Fruit fly (Drosophila melanogaster) whole organism, embryonic: ENCODE results near the gene CG34057.

Experiments
- Antp ChIP-seq: fragments of 200-800 bp; sonication (Bioruptor generic); optimal IDR thresholded peaks from 3 replicates; lab custom pipeline; 2016; ENCODE audit warnings: missing biosample characterization, missing genetic modification characterization
- Asciz ChIP-seq: fragments of 200-800 bp; sonication (Bioruptor generic); optimal IDR thresholded peaks from 2 replicates; lab custom pipeline; 2017; ENCODE audit warnings: missing biosample characterization, mild to moderate bottlenecking, missing genetic modification characterization, missing genetic modification reagents
- B-H1 ChIP-seq: fragments of 200-800 bp; sonication (Bioruptor generic); IDR thresholded peaks from 3 replicates; pipeline ENCODE4 v1.3.6; 2022; ENCODE audit warnings: missing biosample characterization, missing genetic modification characterization
- CG1024 ChIP-seq: fragments of 200-800 bp; sonication (Bioruptor generic); IDR thresholded peaks from 2 replicates; pipeline ENCODE4 v1.3.6; 2022; ENCODE audit warnings: missing biosample characterization, missing genetic modification characterization
- CG10267 ChIP-seq: fragments of 200-800 bp; sonication (Bioruptor generic); optimal IDR thresholded peaks from 2 replicates; lab custom pipeline; 2018; ENCODE audit warnings: missing biosample characterization, mild to moderate bottlenecking, missing genetic modification characterization, moderate library complexity
- CG11247 ChIP-seq: fragments of 200-800 bp; sonication (Bioruptor generic); IDR thresholded peaks from 2 replicates; pipeline ENCODE4 v1.3.6; 2022; ENCODE audit warnings: missing biosample characterization, missing genetic modification characterization
- CG11696 ChIP-seq: fragments of 200-800 bp; sonication (Bioruptor generic); IDR thresholded peaks from 2 replicates; pipeline ENCODE4 v1.3.6; 2022; ENCODE audit warnings: missing biosample characterization, missing genetic modification characterization
- CG13894 ChIP-seq: fragments of 200-800 bp; sonication (Bioruptor generic); optimal IDR thresholded peaks from 3 replicates; lab custom pipeline; 2018; ENCODE audit warnings: missing biosample characterization, mild to moderate bottlenecking, missing genetic modification characterization, moderate library complexity
- CG14667 ChIP-seq: fragments of 200-800 bp; sonication (Bioruptor generic); IDR thresholded peaks from 2 replicates; pipeline ENCODE4 v1.3.6; 2022; ENCODE audit warnings: missing biosample characterization, missing genetic modification characterization
- CG1602 ChIP-seq: fragments of 200-800 bp; sonication (Bioruptor generic); optimal IDR thresholded peaks from 3 replicates; lab custom pipeline; 2016; ENCODE audit warnings: missing biosample characterization, missing genetic modification characterization
- CG16813 ChIP-seq: fragments of 200-800 bp; sonication (Bioruptor generic); IDR thresholded peaks from 3 replicates; pipeline ENCODE4 v1.3.6; 2022; ENCODE audit warnings: missing biosample characterization, missing genetic modification characterization; ENCODE audit not compliant: partially characterized antibody
- CG17186 ChIP-seq: fragments of 200-800 bp; sonication (Bioruptor generic); optimal IDR thresholded peaks from 3 replicates; lab custom pipeline; 2017; ENCODE audit warnings: missing biosample characterization, missing genetic modification reagents, missing genetic modification characterization
- CG17385 ChIP-seq: fragments of 200-800 bp; sonication (Bioruptor generic); optimal IDR thresholded peaks from 3 replicates; lab custom pipeline; 2018; ENCODE audit warnings: missing biosample characterization, mild to moderate bottlenecking, missing genetic modification characterization
- CG1792 ChIP-seq: fragments of 200-800 bp; sonication (Bioruptor generic); optimal IDR thresholded peaks from 2 replicates; lab custom pipeline; 2016; ENCODE audit warnings: missing biosample characterization, missing genetic modification characterization
- CG18764 ChIP-seq: fragments of 200-800 bp; sonication (Bioruptor generic); optimal IDR thresholded peaks from 3 replicates; lab custom pipeline; 2016; ENCODE audit warnings: missing biosample characterization, missing genetic modification characterization
- CG3065 ChIP-seq: fragments of 200-800 bp; sonication (Bioruptor generic); optimal IDR thresholded peaks from 2 replicates; lab custom pipeline; 2016; ENCODE audit warnings: missing biosample characterization, missing genetic modification characterization
- CG32767 ChIP-seq: fragments of 200-800 bp; sonication (Bioruptor generic); IDR thresholded peaks from 2 replicates; pipeline ENCODE4 v1.3.6; 2022; ENCODE audit warnings: missing biosample characterization, missing genetic modification characterization
- CG34376 ChIP-seq: fragments of 200-800 bp; sonication (Bioruptor generic); optimal IDR thresholded peaks from 2 replicates; lab custom pipeline; 2018; ENCODE audit warnings: missing biosample characterization, mild to moderate bottlenecking, missing genetic modification characterization
- CG4617 ChIP-seq: fragments of 200-800 bp; sonication (Bioruptor generic); optimal IDR thresholded peaks from 3 replicates; lab custom pipeline; 2016; ENCODE audit warnings: missing biosample characterization, missing genetic modification characterization, borderline replicate concordance
- CG6272 ChIP-seq: fragments of 200-800 bp; sonication (Bioruptor generic); IDR thresholded peaks from 2 replicates; pipeline ENCODE4 v1.3.6; 2022; ENCODE audit warnings: missing biosample characterization, missing genetic modification characterization
- CG6683 ChIP-seq: fragments of 200-800 bp; sonication (Bioruptor generic); optimal IDR thresholded peaks from 2 replicates; lab custom pipeline; 2017; ENCODE audit warnings: missing biosample characterization, mild to moderate bottlenecking, missing genetic modification characterization, missing genetic modification reagents
- CG6854 ChIP-seq: fragments of 200-800 bp; sonication (Bioruptor generic); optimal IDR thresholded peaks from 3 replicates; lab custom pipeline; 2017; ENCODE audit warnings: missing biosample characterization, mild to moderate bottlenecking, missing genetic modification characterization
- CG8924 ChIP-seq: fragments of 200-800 bp; optimal IDR thresholded peaks from 3 replicates; lab custom pipeline; 2019; ENCODE audit warnings: missing biosample characterization, mild to moderate bottlenecking, missing genetic modification characterization, moderate library complexity
- CG9215 ChIP-seq: fragments of 200-800 bp; sonication (Bioruptor generic); IDR thresholded peaks from 2 replicates; pipeline ENCODE4 v1.3.6; 2022; ENCODE audit warnings: missing biosample characterization, missing genetic modification characterization
- CG9876 ChIP-seq: fragments of 200-800 bp; sonication (Bioruptor generic); optimal IDR thresholded peaks from 2 replicates; lab custom pipeline; 2016; ENCODE audit warnings: missing biosample characterization, missing genetic modification characterization
- CkIIα-i1 ChIP-seq: fragments of 200-800 bp; sonication (Bioruptor generic); IDR thresholded peaks from 2 replicates; pipeline ENCODE4 v1.3.6; 2022; ENCODE audit warnings: missing biosample characterization, missing genetic modification characterization
- Dip2 ChIP-seq: fragments of 200-800 bp; sonication (Bioruptor generic); IDR thresholded peaks from 2 replicates; pipeline ENCODE4 v1.3.6; 2022; ENCODE audit warnings: missing biosample characterization, missing genetic modification characterization
- Dll ChIP-seq: fragments of 200-800 bp; sonication (Bioruptor generic); IDR thresholded peaks from 4 replicates; pipeline ENCODE4 v1.3.6; 2022; ENCODE audit warnings: missing biosample characterization, missing genetic modification characterization; ENCODE audit not compliant: partially characterized antibody
- Fer2 ChIP-seq: fragments of 200-800 bp; sonication (Bioruptor generic); optimal IDR thresholded peaks from 2 replicates; lab custom pipeline; 2018; ENCODE audit warnings: missing biosample characterization, mild to moderate bottlenecking, missing genetic modification characterization, moderate library complexity
- Hr39 ChIP-seq: fragments of >200 bp; optimal IDR thresholded peaks from 2 replicates; lab custom pipeline; 2017
- Oaz ChIP-seq: fragments of 200-800 bp; sonication (Bioruptor generic); IDR thresholded peaks from 2 replicates; pipeline ENCODE4 v1.3.6; 2022; ENCODE audit warnings: missing biosample characterization, missing genetic modification characterization
- Opbp ChIP-seq: fragments of 200-800 bp; sonication (Bioruptor generic); IDR thresholded peaks from 3 replicates; pipeline ENCODE4 v1.3.6; 2022; ENCODE audit warnings: missing biosample characterization, missing genetic modification characterization; ENCODE audit not compliant: partially characterized antibody
- Rfx ChIP-seq: fragments of 200-800 bp; sonication (Bioruptor generic); IDR thresholded peaks from 2 replicates; pipeline ENCODE4 v1.3.6; 2022; ENCODE audit warnings: missing biosample characterization, missing genetic modification characterization
- Sox100B ChIP-seq: fragments of 200-800 bp; sonication (Bioruptor generic); optimal IDR thresholded peaks from 3 replicates; lab custom pipeline; 2018; ENCODE audit warnings: missing biosample characterization, mild to moderate bottlenecking, missing genetic modification characterization
- Stat92E ChIP-seq, 3 experiments: fragments of >200 bp in 2 of 3; fragments of 200-800 bp in 1 of 3; sonication (Bioruptor generic) in 1 of 3; optimal IDR thresholded peaks; 2 replicates each; lab custom pipeline; 2017 to 2019; ENCODE audit warnings: missing biosample characterization in 3 of 3, missing genetic modification characterization in 3 of 3, mild to moderate bottlenecking in 1 of 3, moderate library complexity in 1 of 3
- ac ChIP-seq: fragments of 200-800 bp; sonication (Bioruptor generic); optimal IDR thresholded peaks from 3 replicates; lab custom pipeline; 2017; ENCODE audit warnings: missing biosample characterization, mild to moderate bottlenecking, missing genetic modification characterization
- ci ChIP-seq: fragments of 200-800 bp; sonication (Bioruptor generic); IDR thresholded peaks from 3 replicates; pipeline ENCODE4 v1.3.6; 2022; ENCODE audit warnings: missing biosample characterization, missing genetic modification characterization
- ewg ChIP-seq: fragments of 200-800 bp; sonication (Bioruptor generic); optimal IDR thresholded peaks from 3 replicates; lab custom pipeline; 2017; ENCODE audit warnings: mild to moderate bottlenecking, missing biosample characterization, missing genetic modification reagents, missing genetic modification characterization
- fd64A ChIP-seq: fragments of 200-800 bp; sonication (Bioruptor generic); optimal IDR thresholded peaks from 3 replicates; lab custom pipeline; 2018; ENCODE audit warnings: missing biosample characterization, mild to moderate bottlenecking, missing genetic modification characterization
- hkb ChIP-seq, 2 experiments: fragments of 200-800 bp in 1 of 2; fragments of >200 bp in 1 of 2; sonication (Bioruptor generic) in 1 of 2; IDR thresholded peaks in 1 of 2; optimal IDR thresholded peaks in 1 of 2; 2 replicates each; pipeline versions ENCODE4 v1.3.6 to Lab custom; 2017 to 2022; ENCODE audit warnings: missing biosample characterization in 1 of 2, missing genetic modification characterization in 1 of 2
- insv ChIP-seq, 2 experiments: fragments of 200-800 bp; sonication (Bioruptor generic); optimal IDR thresholded peaks; 3 replicates each; lab custom pipeline; 2016 to 2018; ENCODE audit warnings: missing biosample characterization in 2 of 2, missing genetic modification characterization in 2 of 2
- luna ChIP-seq: fragments of 200-800 bp; sonication (Bioruptor generic); optimal IDR thresholded peaks from 2 replicates; lab custom pipeline; 2016; ENCODE audit warnings: missing biosample characterization, missing genetic modification characterization
- mld ChIP-seq: fragments of 200-800 bp; sonication (Bioruptor generic); IDR thresholded peaks from 3 replicates; pipeline ENCODE4 v1.3.6; 2022; ENCODE audit warnings: missing biosample characterization, missing genetic modification characterization; ENCODE audit not compliant: partially characterized antibody
- nmo ChIP-seq: fragments of 200-800 bp; sonication (Bioruptor generic); optimal IDR thresholded peaks from 2 replicates; lab custom pipeline; 2018; ENCODE audit warnings: missing biosample characterization, mild to moderate bottlenecking, missing genetic modification characterization, moderate library complexity
- pho ChIP-seq: fragments of 200-800 bp; sonication (Bioruptor generic); optimal IDR thresholded peaks from 2 replicates; lab custom pipeline; 2016; ENCODE audit warnings: missing biosample characterization, missing genetic modification characterization
- phol ChIP-seq: fragments of 200-800 bp; sonication (Bioruptor generic); optimal IDR thresholded peaks from 3 replicates; lab custom pipeline; 2018; ENCODE audit warnings: missing biosample characterization, mild to moderate bottlenecking, missing genetic modification characterization, moderate library complexity
- trh ChIP-seq: fragments of 200-800 bp; sonication (Bioruptor generic); optimal IDR thresholded peaks from 2 replicates; lab custom pipeline; 2016; ENCODE audit warnings: missing biosample characterization, missing genetic modification characterization
- unc-4 ChIP-seq: fragments of 200-800 bp; sonication (Bioruptor generic); IDR thresholded peaks from 2 replicates; pipeline ENCODE4 v1.3.6; 2022; ENCODE audit warnings: missing biosample characterization, missing genetic modification characterization; ENCODE audit not compliant: partially characterized antibody

CG34057 gene

DNA sequence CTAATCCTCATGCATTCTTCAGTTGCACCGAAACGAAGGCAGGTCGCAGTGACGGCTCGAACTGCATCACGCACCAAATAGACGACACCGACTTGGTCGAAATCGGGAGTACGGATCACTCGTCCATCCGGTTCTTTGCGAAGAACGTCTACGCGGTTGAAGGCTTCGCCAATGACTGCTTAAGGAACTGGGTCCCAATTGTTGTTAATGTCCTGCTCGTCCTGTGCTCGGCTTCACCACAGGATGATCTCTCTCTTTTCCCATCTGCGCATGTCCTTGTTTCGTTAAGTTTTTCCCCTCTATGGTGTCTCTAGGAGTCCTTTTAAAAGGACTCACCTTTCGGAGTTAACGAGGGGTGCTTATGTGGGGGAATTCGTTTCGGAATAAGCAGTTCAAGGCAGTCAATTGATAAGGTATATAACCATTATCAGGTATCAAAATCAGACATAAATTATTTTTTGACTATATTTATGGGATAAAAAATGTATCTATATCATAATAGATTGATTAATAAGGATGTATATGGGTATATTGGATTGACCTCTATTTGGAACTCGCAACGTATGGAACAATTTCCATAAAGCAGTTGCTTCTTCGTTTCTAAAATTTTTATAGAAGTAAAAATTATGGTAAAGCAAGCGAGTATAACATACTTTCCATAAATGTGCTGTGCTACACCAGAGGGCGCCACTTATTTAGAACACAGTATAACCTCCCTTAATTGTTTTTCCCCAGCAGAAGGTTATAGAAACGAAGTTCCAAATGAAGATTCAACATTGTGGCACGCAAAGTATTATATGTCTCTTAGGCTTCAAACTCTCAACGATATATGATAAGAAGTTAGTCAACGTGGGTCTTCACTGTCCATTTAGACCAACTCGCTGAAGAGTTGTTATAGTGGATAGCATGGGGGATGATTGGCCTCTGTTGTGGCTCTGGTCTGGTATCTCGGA, 39.8 kb upstream of the CG34057 start, which contains the start of gene dpr20 (continued):
- TF ChIP-seq trh (GFP tag; lab: Kevin White, UChicago) (no peak), Opbp (no peak), Dip2 (GFP tag; lab: Robert Waterston, UW) (no peak), CG10267 (peak; percentile 41), CG32767 (GFP tag; lab: Robert Waterston, UW) (peak; percentile 79), CG9876 (GFP tag; lab: Kevin White, UChicago) (peak; percentile 39), CG34376 (GFP tag; lab: Kevin White, UChicago) (peak; percentile 56), CG18764 (GFP tag; lab: Kevin White, UChicago) (peak; percentile 32), Fer2 (tag; lab: Kevin White, UChicago) (peak; percentile 63), CG17186 (GFP tag; lab: Kevin White, UChicago) (no peak), ci (peak; percentile 93), CG1602 (GFP tag; lab: Kevin White, UChicago) (peak; percentile 52), ac (GFP tag; lab: Kevin White, UChicago) (peak; percentile 7), CG17385 (GFP tag; lab: Kevin White, UChicago) (peak; percentile 67), Oaz (GFP tag; lab: Robert Waterston, UW) (peak; percentile 74), CG11247 (GFP tag; lab: Robert Waterston, UW) (peak; percentile 87), Asciz (peak; percentile 10), CG13894 (peak; percentile 90), CG16813 (no peak), CG4617 (peak; percentile 25), Sox100B (GFP tag; lab: Kevin White, UChicago) (no peak), CkIIα-i1 (GFP tag; lab: Robert Waterston, UW) (no peak), mld (GFP tag; lab: Robert Waterston, UW) (no peak), CG1024 (GFP tag; lab: Robert Waterston, UW) (peak; percentile 50), pho (GFP tag; lab: Kevin White, UChicago) (peak; percentile 71), CG11696 (GFP tag; lab: Robert Waterston, UW) (peak; percentile 74), phol (tag; lab: Kevin White, UChicago) (peak; percentile 39), CG9215 (peak; percentile 81), CG14667 (peak; percentile 75), Antp (GFP tag; lab: Kevin White, UChicago) (peak; percentile 77), CG8924 (tag; lab: Kevin White, UChicago) (peak; percentile 58), CG6854 (peak; percentile 44), Stat92E (GFP tag; optimal IDR thresholded peaks at IDR 0.05; lab: Kevin White, UChicago) (no peak), insv (GFP tag; optimal IDR thresholded peaks at IDR 0.05; lab: Kevin White, UChicago) (peak in 1 of 2 experiments; percentile 61), hkb (optimal IDR thresholded peaks at IDR 0.05; lab: Kevin White, UChicago) (no peak), hkb (GFP tag; IDR thresholded peaks at IDR 0.05; lab: Robert Waterston, UW) (peak; percentile 89), nmo (GFP tag; lab: Kevin White, UChicago) (peak; percentile 71), B-H1 (GFP tag; lab: Robert Waterston, UW) (peak; percentile 83), CG3065 (no peak), fd64A (no peak), Rfx (GFP tag; lab: Robert Waterston, UW) (peak; percentile 95), unc-4 (no peak), CG1792 (GFP tag; lab: Kevin White, UChicago) (peak; percentile 76), CG6272 (peak; percentile 84), CG6683 (GFP tag; lab: Kevin White, UChicago) (peak; percentile 49), luna (GFP tag; lab: Kevin White, UChicago) (peak; percentile 16), ewg (GFP tag; lab: Kevin White, UChicago) (peak; percentile 55), Dll (GFP tag; lab: Robert Waterston, UW) (no peak), Hr39 (no peak)
